Fruit fly (Drosophila melanogaster) whole organism, embryonic: ENCODE measurements around the gene CG17717.

Experiments used
- CG10267 ChIP-seq: fragments of 200-800 bp; sonication (Bioruptor generic); optimal IDR thresholded peaks from 2 replicates; lab custom pipeline; 2018; ENCODE audit warnings: missing biosample characterization, mild to moderate bottlenecking, missing genetic modification characterization, moderate library complexity
- CG10979 ChIP-seq: fragments of 200-800 bp; sonication (Bioruptor generic); optimal IDR thresholded peaks from 2 replicates; lab custom pipeline; 2018; ENCODE audit warnings: missing biosample characterization, mild to moderate bottlenecking, missing genetic modification characterization, moderate library complexity
- CG14050 ChIP-seq: fragments of 200-800 bp; sonication (Bioruptor generic); IDR thresholded peaks from 3 replicates; pipeline ENCODE4 v1.3.6; 2022; ENCODE audit warnings: missing biosample characterization, missing genetic modification characterization
- CG14710 ChIP-seq: fragments of 200-800 bp; sonication (Bioruptor generic); optimal IDR thresholded peaks from 3 replicates; lab custom pipeline; 2019; ENCODE audit warnings: missing biosample characterization, mild to moderate bottlenecking, missing genetic modification characterization, moderate library complexity
- CG15011 ChIP-seq: fragments of 200-800 bp; sonication (Bioruptor generic); optimal IDR thresholded peaks from 3 replicates; lab custom pipeline; 2018; ENCODE audit warnings: missing biosample characterization, mild to moderate bottlenecking, missing genetic modification characterization
- CG15479 ChIP-seq: fragments of 200-800 bp; sonication (Bioruptor generic); optimal IDR thresholded peaks from 3 replicates; lab custom pipeline; 2019; ENCODE audit warnings: missing biosample characterization, mild to moderate bottlenecking, missing genetic modification characterization, moderate library complexity
- CG1602 ChIP-seq: fragments of 200-800 bp; sonication (Bioruptor generic); optimal IDR thresholded peaks from 3 replicates; lab custom pipeline; 2016; ENCODE audit warnings: missing biosample characterization, missing genetic modification characterization
- CG17361 ChIP-seq: fragments of 200-800 bp; sonication (Bioruptor generic); IDR thresholded peaks from 3 replicates; pipeline ENCODE4 v1.3.6; 2022; ENCODE audit warnings: missing biosample characterization, missing genetic modification characterization
- CG17912 ChIP-seq: fragments of 200-800 bp; sonication (Bioruptor generic); optimal IDR thresholded peaks from 2 replicates; lab custom pipeline; 2018; ENCODE audit warnings: missing biosample characterization, mild to moderate bottlenecking, missing genetic modification characterization
- CG18262 ChIP-seq: fragments of 200-800 bp; optimal IDR thresholded peaks from 3 replicates; lab custom pipeline; 2019; ENCODE audit warnings: missing biosample characterization, mild to moderate bottlenecking, missing genetic modification characterization, moderate library complexity
- CG2129 ChIP-seq: fragments of 200-800 bp; sonication (Bioruptor generic); IDR thresholded peaks from 2 replicates; pipeline ENCODE4 v1.3.6; 2022; ENCODE audit warnings: missing biosample characterization, missing genetic modification characterization; ENCODE audit not compliant: partially characterized antibody
- CG8290 ChIP-seq, 3 experiments: fragments of 200-800 bp; sonication (Bioruptor generic); optimal IDR thresholded peaks; 2 replicates each; lab custom pipeline; 2016 to 2019; ENCODE audit warnings: missing biosample characterization in 3 of 3, missing genetic modification characterization in 3 of 3, mild to moderate bottlenecking in 2 of 3, moderate library complexity in 1 of 3
- CG8359 ChIP-seq: fragments of 200-800 bp; sonication (Bioruptor generic); optimal IDR thresholded peaks from 2 replicates; lab custom pipeline; 2017; ENCODE audit warnings: missing biosample characterization, mild to moderate bottlenecking, missing genetic modification characterization, borderline replicate concordance
- CG8388 ChIP-seq: fragments of 200-800 bp; sonication (Bioruptor generic); optimal IDR thresholded peaks from 2 replicates; lab custom pipeline; 2019; ENCODE audit warnings: missing biosample characterization, mild to moderate bottlenecking, missing genetic modification characterization, moderate library complexity
- CG8765 ChIP-seq: fragments of 200-800 bp; sonication (Bioruptor generic); IDR thresholded peaks from 2 replicates; pipeline ENCODE4 v1.3.6; 2022; ENCODE audit warnings: missing biosample characterization, missing genetic modification characterization
- CTCF ChIP-seq: fragments of 200-800 bp; sonication (Bioruptor generic); optimal IDR thresholded peaks from 2 replicates; lab custom pipeline; 2017; ENCODE audit warnings: missing biosample characterization, mild to moderate bottlenecking, missing genetic modification characterization, moderate library complexity
- CkIIα-i1 ChIP-seq: fragments of 200-800 bp; sonication (Bioruptor generic); IDR thresholded peaks from 2 replicates; pipeline ENCODE4 v1.3.6; 2022; ENCODE audit warnings: missing biosample characterization, missing genetic modification characterization
- D19A ChIP-seq: fragments of 200-800 bp; optimal IDR thresholded peaks from 3 replicates; lab custom pipeline; 2019; ENCODE audit warnings: missing biosample characterization, mild to moderate bottlenecking, missing genetic modification characterization, moderate library complexity
- Drgx ChIP-seq: fragments of 200-800 bp; sonication (Bioruptor generic); IDR thresholded peaks from 2 replicates; pipeline ENCODE4 v1.3.6; 2022; ENCODE audit warnings: missing biosample characterization, missing genetic modification characterization
- HmgD ChIP-seq: fragments of 200-800 bp; sonication (Bioruptor generic); optimal IDR thresholded peaks from 3 replicates; lab custom pipeline; 2016; ENCODE audit warnings: missing biosample characterization, missing genetic modification characterization
- HmgZ ChIP-seq: fragments of 200-800 bp; sonication (Bioruptor generic); optimal IDR thresholded peaks from 2 replicates; lab custom pipeline; 2018; ENCODE audit warnings: missing biosample characterization, mild to moderate bottlenecking, missing genetic modification characterization
- Usf ChIP-seq: fragments of 200-800 bp; sonication (Bioruptor generic); optimal IDR thresholded peaks from 2 replicates; lab custom pipeline; 2017; ENCODE audit warnings: missing genotype, missing biosample characterization, missing genetic modification characterization
- amos ChIP-seq: fragments of 200-800 bp; sonication (Bioruptor generic); IDR thresholded peaks from 2 replicates; pipeline ENCODE4 v1.3.6; 2022; ENCODE audit warnings: missing biosample characterization, missing genetic modification characterization; ENCODE audit not compliant: partially characterized antibody
- bsh ChIP-seq, 2 experiments: fragments of 200-800 bp; sonication (Bioruptor generic); optimal IDR thresholded peaks; 2 replicates each; lab custom pipeline; 2017 to 2018; ENCODE audit warnings: mild to moderate bottlenecking in 2 of 2, missing biosample characterization in 2 of 2, missing genetic modification characterization in 2 of 2, moderate library complexity in 1 of 2
- dmrt11E ChIP-seq: fragments of 200-800 bp; sonication (Bioruptor generic); optimal IDR thresholded peaks from 3 replicates; lab custom pipeline; 2018; ENCODE audit warnings: missing biosample characterization, mild to moderate bottlenecking, missing genetic modification characterization, moderate library complexity
- ems ChIP-seq: fragments of 200-800 bp; sonication (Bioruptor generic); optimal IDR thresholded peaks from 3 replicates; lab custom pipeline; 2016; ENCODE audit warnings: missing biosample characterization, missing genetic modification characterization
- esg ChIP-seq: fragments of 200-800 bp; sonication (Bioruptor generic); conservative IDR thresholded peaks from 2 replicates; pipeline ENCODE4 v1.3.6; 2022; ENCODE audit warnings: missing biosample characterization, missing genetic modification characterization
- fu2 ChIP-seq: fragments of 200-800 bp; sonication (Bioruptor generic); optimal IDR thresholded peaks from 2 replicates; lab custom pipeline; 2016; ENCODE audit warnings: missing biosample characterization, missing genetic modification characterization
- gem ChIP-seq: fragments of 200-800 bp; sonication (Bioruptor generic); optimal IDR thresholded peaks from 2 replicates; lab custom pipeline; 2019; ENCODE audit warnings: missing biosample characterization, mild to moderate bottlenecking, missing genetic modification characterization, moderate library complexity
- grau ChIP-seq: fragments of 200-800 bp; optimal IDR thresholded peaks from 3 replicates; lab custom pipeline; 2019; ENCODE audit warnings: missing biosample characterization, mild to moderate bottlenecking, missing genetic modification characterization, moderate library complexity
- insv ChIP-seq, 2 experiments: fragments of 200-800 bp; sonication (Bioruptor generic); optimal IDR thresholded peaks; 3 replicates each; lab custom pipeline; 2016 to 2018; ENCODE audit warnings: missing biosample characterization in 2 of 2, missing genetic modification characterization in 2 of 2
- jigr1 ChIP-seq: fragments of 200-800 bp; sonication (Bioruptor generic); IDR thresholded peaks from 3 replicates; pipeline ENCODE4 v1.3.6; 2022; ENCODE audit warnings: missing biosample characterization, missing genetic modification characterization
- kay ChIP-seq: fragments of 200-800 bp; sonication (Bioruptor generic); optimal IDR thresholded peaks from 2 replicates; lab custom pipeline; 2016; ENCODE audit warnings: missing biosample characterization, missing genetic modification characterization
- ken ChIP-seq: fragments of 200-800 bp; sonication (Bioruptor generic); IDR thresholded peaks from 3 replicates; pipeline ENCODE4 v1.3.6; 2022; ENCODE audit warnings: missing biosample characterization, missing genetic modification characterization
- lola ChIP-seq, 3 experiments: fragments of >200 bp in 2 of 3; fragments of 200-800 bp in 1 of 3; sonication (Bioruptor generic) in 1 of 3; optimal IDR thresholded peaks; 2 replicates each; lab custom pipeline; 2017 to 2019; ENCODE audit warnings: missing biosample characterization in 3 of 3, missing genetic modification characterization in 3 of 3, mild to moderate bottlenecking in 1 of 3, moderate library complexity in 1 of 3
- nom ChIP-seq: fragments of 200-800 bp; sonication (Bioruptor generic); optimal IDR thresholded peaks from 2 replicates; lab custom pipeline; 2017; ENCODE audit warnings: missing biosample characterization, missing genetic modification characterization, mild to moderate bottlenecking, moderate library complexity, missing genetic modification reagents
- pfk ChIP-seq: fragments of 200-800 bp; sonication (Bioruptor generic); optimal IDR thresholded peaks from 2 replicates; lab custom pipeline; 2018; ENCODE audit warnings: missing biosample characterization, mild to moderate bottlenecking, missing genetic modification characterization, moderate library complexity
- prd ChIP-seq, 3 experiments: fragments of >200 bp in 2 of 3; fragments of 200-800 bp in 1 of 3; sonication (Bioruptor generic) in 1 of 3; optimal IDR thresholded peaks in 2 of 3; IDR thresholded peaks in 1 of 3; 2 replicates in 2 of 3; 3 replicates in 1 of 3; pipeline versions ENCODE4 v1.3.6 to Lab custom; 2017 to 2022; ENCODE audit warnings: missing biosample characterization in 1 of 3, missing genetic modification characterization in 1 of 3
- rib ChIP-seq: fragments of 200-800 bp; sonication (Bioruptor generic); IDR thresholded peaks from 2 replicates; pipeline ENCODE4 v1.3.6; 2022; ENCODE audit warnings: missing biosample characterization, missing genetic modification characterization
- tll ChIP-seq, 2 experiments: fragments of 200-800 bp in 1 of 2; fragments of >200 bp in 1 of 2; sonication (Bioruptor generic) in 1 of 2; optimal IDR thresholded peaks; 2 replicates each; lab custom pipeline; 2017 to 2019; ENCODE audit warnings: missing biosample characterization in 2 of 2, missing genetic modification characterization in 2 of 2, mild to moderate bottlenecking in 1 of 2, moderate library complexity in 1 of 2
- unpg ChIP-seq: fragments of 200-800 bp; sonication (Bioruptor generic); optimal IDR thresholded peaks from 3 replicates; lab custom pipeline; 2018; ENCODE audit warnings: missing biosample characterization, mild to moderate bottlenecking, missing genetic modification characterization, moderate library complexity
- zen ChIP-seq: fragments of 200-800 bp; sonication (Bioruptor generic); optimal IDR thresholded peaks from 3 replicates; lab custom pipeline; 2018; ENCODE audit warnings: missing biosample characterization, mild to moderate bottlenecking, missing genetic modification characterization, moderate library complexity
- zf30C ChIP-seq: fragments of 200-800 bp; sonication (Bioruptor generic); optimal IDR thresholded peaks from 3 replicates; lab custom pipeline; 2018; ENCODE audit warnings: missing biosample characterization, mild to moderate bottlenecking, missing genetic modification characterization

Gene CG17717

dm6 chrX:6588990-6589389 lies at the start of gene CG17717:
Gene CG17717, plus strand, starts transcription at chrX:6589290.
- TF ChIP-seq CG8290 (GFP tag; optimal IDR thresholded peaks at IDR 0.05; lab: Kevin White, UChicago): peak; percentile 19
- TF ChIP-seq CG8290 (tag; optimal IDR thresholded peaks at IDR 0.05; lab: Kevin White, UChicago): no peak
- no peak for TF ChIP-seq unpg (GFP tag; lab: Kevin White, UChicago)
- no peak for TF ChIP-seq rib (GFP tag; lab: Robert Waterston, UW)
- no peak for TF ChIP-seq CG2129 (GFP tag; lab: Robert Waterston, UW)
- TF ChIP-seq, all 482 proteins: peak for 1

DNA sequence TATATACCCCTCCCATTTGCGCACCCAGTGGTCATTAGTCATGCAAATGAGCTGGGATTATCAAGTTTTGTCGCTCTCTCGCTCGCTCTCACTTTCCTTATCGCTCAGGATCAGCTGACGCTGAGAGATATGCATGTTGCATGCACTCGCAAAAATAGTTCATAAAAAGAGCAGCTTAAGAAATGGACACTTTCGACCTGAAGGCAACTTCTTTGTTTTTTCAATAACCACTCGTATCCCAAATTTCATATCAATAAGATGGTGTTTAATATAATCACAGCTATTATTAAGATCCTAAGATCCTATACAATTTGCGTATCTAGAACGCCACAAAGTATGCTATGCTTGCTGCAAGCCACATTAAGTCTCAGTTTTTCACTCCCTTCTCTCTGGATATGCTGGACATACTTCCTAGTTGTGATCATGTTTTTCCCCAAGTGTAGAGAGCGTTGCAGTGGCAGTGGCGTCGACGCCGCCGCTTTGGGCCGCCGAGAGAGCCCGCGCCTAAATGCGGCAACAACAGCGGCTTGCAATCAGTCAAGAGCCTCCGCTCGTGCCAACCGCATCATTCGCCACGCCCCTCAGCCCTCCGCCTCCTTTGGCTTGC lies 48.8 kb upstream of the CG17717 start, which contains the start of gene CG34417:
Gene CG34417 (plus strand): TSS at position 557 of the 607 bp plus-strand sequence.
- peak in 1 of 2 experiments; percentile 68 for TF ChIP-seq bsh (GFP tag; optimal IDR thresholded peaks at IDR 0.05; lab: Kevin White, UChicago)
- TF ChIP-seq CG10267 (tag; lab: Kevin White, UChicago): no peak
- peak; percentile 3 for TF ChIP-seq gem
- TF ChIP-seq CG15479 (GFP tag; lab: Kevin White, UChicago): peak; percentile 55
- TF ChIP-seq lola (GFP tag; optimal IDR thresholded peaks at IDR 0.05; lab: Kevin White, UChicago): peak in 1 of 3 experiments; percentile 22
- TF ChIP-seq CG14710 (tag; lab: Kevin White, UChicago): peak; percentile 7
- TF ChIP-seq CG10979 (tag; lab: Kevin White, UChicago): peak; percentile 22
- peak; percentile 62; the same call in 1 of the 2 replicates for TF ChIP-seq Drgx (GFP tag; lab: Robert Waterston, UW)
- no peak for TF ChIP-seq CG17361 (GFP tag; lab: Robert Waterston, UW)
- TF ChIP-seq kay (GFP tag; lab: Kevin White, UChicago): no peak
- TF ChIP-seq ken (GFP tag; lab: Robert Waterston, UW): 0 out of 3 replicates have a peak, but pooled peaks have one; percentile 16
- no peak for TF ChIP-seq CG8290 (GFP tag; optimal IDR thresholded peaks at IDR 0.05; lab: Kevin White, UChicago)
- TF ChIP-seq CG8290 (tag; optimal IDR thresholded peaks at IDR 0.05; lab: Kevin White, UChicago): peak in 1 of 2 experiments; percentile 54
- peak in 1 of 2 experiments; percentile 8 for TF ChIP-seq tll (GFP tag; optimal IDR thresholded peaks at IDR 0.05; lab: Kevin White, UChicago)
- no peak for TF ChIP-seq CG17912 (GFP tag; lab: Kevin White, UChicago)
- peak; percentile 33 for TF ChIP-seq CG8359 (GFP tag; lab: Kevin White, UChicago)
- TF ChIP-seq CG18262 (tag; lab: Kevin White, UChicago): peak; percentile 26
- peak; percentile 57 for TF ChIP-seq nom (GFP tag; lab: Kevin White, UChicago)
- peak; percentile 25 for TF ChIP-seq zf30C (GFP tag; lab: Kevin White, UChicago)
- TF ChIP-seq ems: no peak
- no peak for TF ChIP-seq CkIIα-i1
- TF ChIP-seq CG8388 (GFP tag; lab: Kevin White, UChicago): no peak
- peak; percentile 58 for TF ChIP-seq zen (tag; lab: Kevin White, UChicago)
- no peak for TF ChIP-seq jigr1 (GFP tag; lab: Robert Waterston, UW)
- TF ChIP-seq dmrt11E: peak; percentile 25
- TF ChIP-seq Usf (GFP tag; lab: Kevin White, UChicago): no peak
- no peak for TF ChIP-seq fu2 (GFP tag; lab: Kevin White, UChicago)
- TF ChIP-seq insv (GFP tag; optimal IDR thresholded peaks at IDR 0.05; lab: Kevin White, UChicago): peak in 1 of 2 experiments; percentile 68
- TF ChIP-seq, all 482 proteins: peak for 17

DNA sequence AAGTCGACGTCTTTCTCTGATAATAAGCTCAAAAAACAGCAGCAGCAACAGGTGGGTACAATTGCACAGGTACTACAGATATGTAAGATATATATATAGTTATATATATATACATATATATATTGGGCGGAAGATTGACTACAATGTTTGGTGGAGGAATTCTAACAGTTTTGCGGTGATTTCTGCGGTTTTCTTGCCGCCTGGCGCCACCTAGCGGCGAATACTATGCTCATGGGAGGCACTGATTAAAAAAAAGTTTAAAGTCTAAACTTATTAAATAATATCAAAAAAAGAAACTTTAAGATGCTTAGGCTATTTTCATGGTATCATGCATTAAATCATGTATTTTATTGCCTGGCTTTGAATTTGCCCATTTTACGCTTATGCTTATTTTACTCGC lies 47.8 kb upstream of the CG17717 start:
- TF ChIP-seq CG14050 (GFP tag; lab: Robert Waterston, UW) (no peak), CTCF (GFP tag; lab: Kevin White, UChicago) (peak; percentile 79)

- TF ChIP-seq HmgD (GFP tag; lab: Kevin White, UChicago) (no peak), CG8765 (GFP tag; lab: Robert Waterston, UW) (no peak), grau (tag; lab: Kevin White, UChicago) (peak; percentile 56), prd (optimal IDR thresholded peaks at IDR 0.05; lab: Kevin White, UChicago) (no peak), prd (GFP tag; IDR thresholded peaks at IDR 0.05; lab: Robert Waterston, UW) (peak; percentile 58; the same call in 2 of the 3 replicates), CG14710 (tag; lab: Kevin White, UChicago) (peak; percentile 5), pfk (no peak), HmgZ (no peak), esg (peak; percentile 39), CG1602 (no peak), CG15011 (GFP tag; lab: Kevin White, UChicago) (no peak), D19A (tag; lab: Kevin White, UChicago) (peak; percentile 11), amos (GFP tag; lab: Robert Waterston, UW) (no peak)
Measured at dm6 chrX:6542331-6542730, 46.8 kb upstream of the CG17717 start.
